Worm (Caenorhabditis elegans): ENCODE data around the gene sre-4.

Gene sre-4

ce11 chrIV:9803544-9803943, 19.0 kb upstream of the sre-4 start:
- TF ChIP-seq ref-1 (GFP tag; conservative IDR thresholded peaks at IDR 0.05) (no peak), ztf-23 (GFP tag; IDR thresholded peaks at IDR 0.05) (no peak), T22C8.4 (GFP tag; IDR thresholded peaks at IDR 0.05) (no peak), cog-1 (tag; optimal IDR thresholded peaks at IDR 0.05) (no peak), flt-1 (GFP tag; IDR thresholded peaks at IDR 0.05) (no peak), klf-2 (GFP tag; conservative IDR thresholded peaks at IDR 0.05) (no peak), med-1 (GFP tag; optimal IDR thresholded peaks at IDR 0.05; ENCODE audit: insufficient read depth) (no peak), ztf-29 (GFP tag; IDR thresholded peaks at IDR 0.05) (no peak)

ce11 chrIV:9802711-9803110, 18.1 kb upstream of the sre-4 start, which contains the start of gene fat-3:
TSS of gene fat-3 (plus strand) at chrIV:9803023.
- TF ChIP-seq flt-1 (GFP tag; IDR thresholded peaks at IDR 0.05) (no peak), ref-1 (GFP tag; conservative IDR thresholded peaks at IDR 0.05) (no peak), tab-1 (GFP tag; IDR thresholded peaks at IDR 0.05) (no peak), ztf-23 (GFP tag; IDR thresholded peaks at IDR 0.05) (no peak), klf-2 (GFP tag; conservative IDR thresholded peaks at IDR 0.05) (no peak), cog-1 (tag; optimal IDR thresholded peaks at IDR 0.05) (no peak), med-1 (GFP tag; optimal IDR thresholded peaks at IDR 0.05; ENCODE audit: insufficient read depth) (no peak), T22C8.4 (GFP tag; IDR thresholded peaks at IDR 0.05) (no peak), ztf-29 (GFP tag; IDR thresholded peaks at IDR 0.05) (no peak)

ce11 chrIV:9801418-9801817, 16.8 kb upstream of the sre-4 start:
- TF ChIP-seq cog-1 (tag; optimal IDR thresholded peaks at IDR 0.05) (no peak), med-1 (GFP tag; optimal IDR thresholded peaks at IDR 0.05; ENCODE audit: insufficient read depth) (no peak), klf-2 (GFP tag; conservative IDR thresholded peaks at IDR 0.05) (no peak), flt-1 (GFP tag; IDR thresholded peaks at IDR 0.05) (no peak), ztf-23 (GFP tag; IDR thresholded peaks at IDR 0.05) (no peak), ref-1 (GFP tag; conservative IDR thresholded peaks at IDR 0.05) (no peak), T22C8.4 (GFP tag; IDR thresholded peaks at IDR 0.05) (no peak), ztf-29 (GFP tag; IDR thresholded peaks at IDR 0.05) (no peak), tab-1 (GFP tag; IDR thresholded peaks at IDR 0.05) (no peak)

- TF ChIP-seq ztf-29 (GFP tag; IDR thresholded peaks at IDR 0.05) (no peak), ref-1 (GFP tag; conservative IDR thresholded peaks at IDR 0.05) (no peak), cog-1 (tag; optimal IDR thresholded peaks at IDR 0.05) (no peak), klf-2 (GFP tag; conservative IDR thresholded peaks at IDR 0.05) (no peak), T22C8.4 (GFP tag; IDR thresholded peaks at IDR 0.05) (no peak)
Observed at ce11 chrIV:9799664-9800063, 15.1 kb upstream of the sre-4 start.

DNA sequence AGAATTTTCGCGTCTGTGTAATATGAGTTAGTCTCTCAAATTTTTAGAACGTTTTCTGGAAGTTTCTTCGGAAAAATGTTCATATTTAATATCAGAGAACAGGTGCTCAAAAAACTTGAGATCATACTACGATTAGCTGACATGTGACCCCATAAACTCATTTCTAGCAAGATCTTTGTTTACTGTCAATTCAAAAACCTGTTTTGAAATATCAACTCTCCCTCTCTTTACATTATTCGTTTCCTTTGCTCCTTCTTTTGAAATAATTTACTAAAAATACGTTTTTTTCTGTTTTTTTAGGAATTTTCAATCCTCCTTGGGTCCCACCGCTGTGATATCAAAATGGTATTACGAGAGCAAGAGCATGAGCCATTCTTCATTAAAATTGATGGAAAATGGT, 14.5 kb upstream of the sre-4 start, which contains the start of gene fat-4:
Gene fat-4 (plus strand): TSS at position 301 of the 400 bp plus-strand sequence.
- no peak for TF ChIP-seq ztf-29 (GFP tag; IDR thresholded peaks at IDR 0.05)
- no peak for TF ChIP-seq ztf-23 (GFP tag; IDR thresholded peaks at IDR 0.05)

- TF ChIP-seq T22C8.4 (GFP tag; IDR thresholded peaks at IDR 0.05) (no peak), klf-2 (GFP tag; conservative IDR thresholded peaks at IDR 0.05) (no peak), ref-1 (GFP tag; conservative IDR thresholded peaks at IDR 0.05) (no peak), flt-1 (GFP tag; IDR thresholded peaks at IDR 0.05) (no peak), tab-1 (GFP tag; IDR thresholded peaks at IDR 0.05) (no peak), ztf-29 (GFP tag; IDR thresholded peaks at IDR 0.05) (no peak), cog-1 (tag; optimal IDR thresholded peaks at IDR 0.05) (no peak)
Observed at ce11 chrIV:9798307-9798706, 13.7 kb upstream of the sre-4 start.

- no peak for TF ChIP-seq med-1 (GFP tag; optimal IDR thresholded peaks at IDR 0.05; ENCODE audit: insufficient read depth)
- TF ChIP-seq ref-1 (GFP tag; conservative IDR thresholded peaks at IDR 0.05), result no peak
- TF ChIP-seq tab-1 (GFP tag; IDR thresholded peaks at IDR 0.05), result no peak
- TF ChIP-seq ztf-29 (GFP tag; IDR thresholded peaks at IDR 0.05), result no peak
Observed at ce11 chrIV:9797304-9798003, 12.9 kb upstream of the sre-4 start, which contains the start of gene T13F2.2. TSS of gene T13F2.2 (minus strand) at chrIV:9797354.

DNA sequence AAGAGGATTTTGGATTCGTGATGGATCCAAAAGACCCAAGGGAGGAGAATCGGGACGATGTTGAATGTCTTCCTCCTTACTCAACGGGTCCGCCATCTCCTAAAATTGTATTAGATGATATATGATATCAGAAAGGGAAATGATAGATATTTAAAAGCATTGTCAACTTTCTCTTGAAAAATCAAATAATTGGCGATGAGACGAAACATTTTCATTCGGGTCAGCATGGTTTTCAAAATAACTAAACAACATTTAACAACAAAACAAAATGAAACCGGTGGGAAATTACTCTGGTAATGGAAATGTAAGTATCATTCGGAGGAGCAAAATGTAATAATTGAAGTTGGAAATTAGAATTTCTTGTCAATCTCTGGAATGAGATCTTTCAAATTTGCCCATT, 11.9 kb upstream of the sre-4 start, which contains the start of gene pis-1:
Gene pis-1 (minus strand): TSS at position 101 of the 400 bp plus-strand sequence.
- no peak for TF ChIP-seq klf-2 (GFP tag; conservative IDR thresholded peaks at IDR 0.05)
- no peak for TF ChIP-seq ztf-29 (GFP tag; IDR thresholded peaks at IDR 0.05)

DNA sequence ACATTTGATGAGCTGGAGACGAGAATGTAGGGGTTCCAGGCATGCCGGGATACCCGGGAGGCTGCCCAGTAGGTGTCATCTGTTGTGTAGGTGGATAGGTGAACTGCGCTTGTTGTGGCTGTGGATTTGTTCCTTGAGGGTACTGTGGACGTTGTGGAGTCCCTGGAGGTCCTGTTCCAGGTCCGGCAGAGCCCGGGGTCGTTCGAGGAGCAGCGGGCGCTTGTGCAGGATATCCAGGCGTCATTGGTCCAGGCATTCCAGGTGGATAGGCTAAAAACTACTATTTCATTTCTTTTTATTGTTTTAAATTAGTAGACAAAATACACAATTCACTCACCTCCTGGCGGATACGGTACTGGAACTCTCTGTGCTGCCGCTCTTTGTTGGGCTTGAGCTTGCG, 10.7 kb upstream of the sre-4 start:
- no peak for TF ChIP-seq klf-2 (GFP tag; conservative IDR thresholded peaks at IDR 0.05)
- no peak for TF ChIP-seq flt-1 (GFP tag; IDR thresholded peaks at IDR 0.05)

DNA sequence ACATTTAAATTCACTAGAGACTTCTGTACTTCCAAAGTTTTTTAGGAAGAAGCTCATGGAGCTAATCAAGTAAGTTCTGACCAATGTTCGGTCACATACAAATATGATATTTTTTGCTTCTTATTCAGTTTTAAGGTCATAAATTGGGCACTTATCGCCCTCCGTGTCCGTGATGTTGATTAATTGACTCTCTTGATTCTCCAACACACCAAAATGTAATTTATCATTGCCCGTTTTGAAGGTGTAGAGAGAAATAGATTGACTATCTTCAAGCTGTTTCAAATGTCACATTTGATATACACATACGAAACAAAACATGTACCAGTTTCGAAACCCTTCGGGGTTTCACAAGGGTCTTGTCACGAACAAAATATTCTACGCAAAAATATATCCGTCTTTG, 6.1 kb upstream of the sre-4 start:
- TF ChIP-seq ref-1 (GFP tag; conservative IDR thresholded peaks at IDR 0.05) (no peak), ztf-29 (GFP tag; IDR thresholded peaks at IDR 0.05) (no peak), med-1 (GFP tag; optimal IDR thresholded peaks at IDR 0.05; ENCODE audit: insufficient read depth) (no peak), klf-2 (GFP tag; conservative IDR thresholded peaks at IDR 0.05) (no peak), flt-1 (GFP tag; IDR thresholded peaks at IDR 0.05) (no peak), T22C8.4 (GFP tag; IDR thresholded peaks at IDR 0.05) (no peak), ztf-23 (GFP tag; IDR thresholded peaks at IDR 0.05) (no peak), cog-1 (tag; optimal IDR thresholded peaks at IDR 0.05) (no peak), tab-1 (GFP tag; IDR thresholded peaks at IDR 0.05) (no peak)

- TF ChIP-seq tab-1 (GFP tag; IDR thresholded peaks at IDR 0.05), result no peak
- no peak for TF ChIP-seq med-1 (GFP tag; optimal IDR thresholded peaks at IDR 0.05; ENCODE audit: insufficient read depth)
- TF ChIP-seq klf-2 (GFP tag; conservative IDR thresholded peaks at IDR 0.05), result no peak
- TF ChIP-seq cog-1 (tag; optimal IDR thresholded peaks at IDR 0.05), result no peak
- TF ChIP-seq T22C8.4 (GFP tag; IDR thresholded peaks at IDR 0.05), result no peak
- TF ChIP-seq ref-1 (GFP tag; conservative IDR thresholded peaks at IDR 0.05), result no peak
- no peak for TF ChIP-seq ztf-29 (GFP tag; IDR thresholded peaks at IDR 0.05)
- no peak for TF ChIP-seq ztf-23 (GFP tag; IDR thresholded peaks at IDR 0.05)
- TF ChIP-seq flt-1 (GFP tag; IDR thresholded peaks at IDR 0.05), result no peak
Observed at ce11 chrIV:9789496-9789895, 4.9 kb upstream of the sre-4 start, which contains the start of gene T13F2.4. TSS of gene T13F2.4 (plus strand) at chrIV:9789796.

Measured in whole organism, midembryonic.